Fruit fly (Drosophila melanogaster) S2 (cell line): ENCODE measurements around the gene CG4597.

ENCODE experiments used
- CG8478 ChIP-seq: fragments of >200 bp; optimal IDR thresholded peaks from 2 replicates; lab custom pipeline; 2018
- CTCF ChIP-seq, 2 experiments: fragments of >200 bp; optimal IDR thresholded peaks; 2 replicates each; lab custom pipeline; 2018

- no peak for TF ChIP-seq CG8478 (lab: Kevin White, UChicago)
- TF ChIP-seq CTCF (optimal IDR thresholded peaks at IDR 0.05; lab: Kevin White, UChicago): no peak
These were observed 1.7 kb upstream of the CG4597 start for dm6 chr3L:5127609-5128008.
